Worm (Caenorhabditis elegans) whole organism, young adult: ENCODE measurements around the gene valv-1.
A peak's percentile ranks its signal among the peaks of the same experiment; 100 is the strongest.

ENCODE experiments used
- B0336.3 ChIP-seq: fragments of 200-800 bp; sonication (Bioruptor generic); IDR thresholded peaks from 2 replicates; pipeline ENCODE4 v1.3.6; 2022; ENCODE audit warnings: missing genetic modification characterization, missing compliant biosample characterization
- C17E4.6 ChIP-seq: fragments of 200-800 bp; sonication (Bioruptor generic); IDR thresholded peaks from 2 replicates; pipeline ENCODE4 v1.3.6; 2022; ENCODE audit warnings: missing genetic modification reagents, missing genetic modification characterization, missing compliant biosample characterization
- F37B4.10 ChIP-seq: fragments of 200-800 bp; sonication (Bioruptor generic); IDR thresholded peaks from 2 replicates; pipeline ENCODE4 v1.3.6; 2022; ENCODE audit warnings: missing genetic modification characterization, missing compliant biosample characterization
- F39B2.1 ChIP-seq: fragments of 200-800 bp; sonication (Bioruptor generic); IDR thresholded peaks from 2 replicates; pipeline ENCODE4 v1.3.6; 2022; ENCODE audit warnings: missing genetic modification reagents, missing genetic modification characterization, missing compliant biosample characterization
- F49E8.2 ChIP-seq: sonication (generic microtip); optimal IDR thresholded peaks from 3 replicates; lab custom pipeline; 2017; ENCODE audit warnings: missing genetic modification characterization, mild to moderate bottlenecking, missing compliant biosample characterization, antibody characterized with exemption, moderate library complexity; ENCODE audit not compliant: insufficient read depth
- F57C9.4 ChIP-seq: sonication (generic microtip); optimal IDR thresholded peaks from 2 replicates; lab custom pipeline; 2017; ENCODE audit warnings: mild to moderate bottlenecking, missing genetic modification characterization, missing compliant biosample characterization
- T07F8.4 ChIP-seq: sonication (generic microtip); optimal IDR thresholded peaks from 2 replicates; lab custom pipeline; 2016; ENCODE audit warnings: mild to moderate bottlenecking, missing genetic modification characterization, moderate library complexity, missing compliant biosample characterization
- Y53G8AR.9 ChIP-seq: fragments of 200-800 bp; sonication (Bioruptor generic); conservative IDR thresholded peaks from 2 replicates; pipeline ENCODE4 v1.3.6; 2022; ENCODE audit warnings: missing genetic modification reagents, missing genetic modification characterization, missing compliant biosample characterization
- Y79H2A.3 ChIP-seq: fragments of 200-800 bp; sonication (Bioruptor generic); conservative IDR thresholded peaks from 2 replicates; pipeline ENCODE4 v1.3.6; 2022; ENCODE audit warnings: missing genetic modification reagents, missing genetic modification characterization, missing compliant biosample characterization
- Y95B8A.8 ChIP-seq: fragments of 200-800 bp; sonication (Bioruptor generic); IDR thresholded peaks from 2 replicates; pipeline ENCODE4 v1.3.6; 2022; ENCODE audit warnings: missing genetic modification reagents, missing genetic modification characterization, missing compliant biosample characterization
- ZK185.1 ChIP-seq: sonication (generic microtip); optimal IDR thresholded peaks from 2 replicates; lab custom pipeline; 2016; ENCODE audit warnings: mild to moderate bottlenecking, missing genetic modification characterization, missing compliant biosample characterization; ENCODE audit not compliant: poor library complexity, severe bottlenecking
- athp-1 ChIP-seq: sonication (generic microtip); optimal IDR thresholded peaks from 2 replicates; lab custom pipeline; 2017; ENCODE audit warnings: mild to moderate bottlenecking, missing genetic modification characterization, missing compliant biosample characterization
- attf-3 ChIP-seq: fragments of 200-800 bp; sonication (Bioruptor generic); conservative IDR thresholded peaks from 2 replicates; pipeline ENCODE4 v1.3.6; 2022; ENCODE audit warnings: missing genetic modification reagents, missing genetic modification characterization, missing compliant biosample characterization
- attf-5 ChIP-seq: fragments of 200-800 bp; sonication (Bioruptor generic); optimal IDR thresholded peaks from 2 replicates; lab custom pipeline; 2018; ENCODE audit warnings: mild to moderate bottlenecking, missing genetic modification characterization, missing compliant biosample characterization
- attf-6 ChIP-seq: fragments of 200-800 bp; sonication (Bioruptor generic); IDR thresholded peaks from 2 replicates; pipeline ENCODE4 v1.3.6; 2022; ENCODE audit warnings: missing genetic modification reagents, missing genetic modification characterization, missing compliant biosample characterization
- bed-2 ChIP-seq: fragments of 200-800 bp; sonication (Bioruptor generic); IDR thresholded peaks from 2 replicates; pipeline ENCODE4 v1.3.6; 2022; ENCODE audit warnings: missing genetic modification reagents, missing genetic modification characterization, missing compliant biosample characterization
- cebp-1 ChIP-seq, 2 experiments: fragments of 200-800 bp in 1 of 2; sonication (Bioruptor generic) in 1 of 2; sonication (generic microtip) in 1 of 2; IDR thresholded peaks in 1 of 2; optimal IDR thresholded peaks in 1 of 2; 2 replicates each; pipeline versions ENCODE4 v1.3.6 to Lab custom; 2017 to 2022; ENCODE audit warnings: missing compliant biosample characterization in 2 of 2, missing genetic modification characterization in 2 of 2, mild to moderate bottlenecking in 1 of 2, missing genetic modification reagents in 1 of 2, moderate library complexity in 1 of 2
- cebp-2 ChIP-seq: fragments of 200-800 bp; sonication (Bioruptor generic); IDR thresholded peaks from 2 replicates; pipeline ENCODE4 v1.3.6; 2022; ENCODE audit warnings: missing genetic modification characterization, missing compliant biosample characterization
- ceh-40 ChIP-seq: fragments of 200-800 bp; sonication (Bioruptor generic); IDR thresholded peaks from 2 replicates; pipeline ENCODE4 v1.3.6; 2022; ENCODE audit warnings: missing genetic modification characterization, missing compliant biosample characterization
- ceh-79 ChIP-seq: sonication (generic microtip); optimal IDR thresholded peaks from 2 replicates; lab custom pipeline; 2017; ENCODE audit warnings: mild to moderate bottlenecking, missing genetic modification characterization, missing compliant biosample characterization
- egl-44 ChIP-seq: fragments of 200-800 bp; sonication (Bioruptor generic); IDR thresholded peaks from 2 replicates; pipeline ENCODE4 v1.3.6; 2022; ENCODE audit warnings: missing genetic modification reagents, missing genetic modification characterization, missing compliant biosample characterization
- gei-17 ChIP-seq: fragments of 200-800 bp; sonication (Bioruptor generic); optimal IDR thresholded peaks from 2 replicates; lab custom pipeline; 2018; ENCODE audit warnings: mild to moderate bottlenecking, missing genetic modification characterization, missing compliant biosample characterization
- hlh-26 ChIP-seq: fragments of 200-800 bp; sonication (Bioruptor generic); conservative IDR thresholded peaks from 2 replicates; pipeline ENCODE4 v1.3.6; 2022; ENCODE audit warnings: missing genetic modification reagents, missing genetic modification characterization, missing compliant biosample characterization
- hmg-1.2 ChIP-seq: fragments of 200-800 bp; sonication (Bioruptor generic); IDR thresholded peaks from 2 replicates; pipeline ENCODE4 v1.3.6; 2022; ENCODE audit warnings: missing genetic modification reagents, missing genetic modification characterization, missing compliant biosample characterization
- lin-35 ChIP-seq, 3 experiments: fragments of 150-350 bp in 2 of 3; sonication (generic microtip) in 1 of 3; optimal IDR thresholded peaks; 2 replicates each; lab custom pipeline; 2014 to 2018; ENCODE audit warnings: missing biosample characterization in 3 of 3, missing genetic modification characterization in 3 of 3, missing genetic modification reagents in 3 of 3
- lin-54 ChIP-seq: fragments of 200-800 bp; sonication (Bioruptor generic); optimal IDR thresholded peaks from 2 replicates; lab custom pipeline; 2018; ENCODE audit warnings: mild to moderate bottlenecking, missing genetic modification characterization, missing compliant biosample characterization
- lsl-1 ChIP-seq: fragments of 200-800 bp; sonication (Bioruptor generic); optimal IDR thresholded peaks from 2 replicates; lab custom pipeline; 2018; ENCODE audit warnings: mild to moderate bottlenecking, missing genetic modification characterization, moderate library complexity, missing compliant biosample characterization
- madf-3 ChIP-seq: fragments of 200-800 bp; sonication (Bioruptor generic); IDR thresholded peaks from 2 replicates; pipeline ENCODE4 v1.3.6; 2022; ENCODE audit warnings: missing genetic modification reagents, missing genetic modification characterization, missing compliant biosample characterization
- madf-8 ChIP-seq: fragments of 200-800 bp; sonication (Bioruptor generic); conservative IDR thresholded peaks from 2 replicates; pipeline ENCODE4 v1.3.6; 2022; ENCODE audit warnings: missing genetic modification reagents, missing genetic modification characterization, missing compliant biosample characterization
- mcd-1 ChIP-seq: fragments of 200-800 bp; sonication (Bioruptor generic); IDR thresholded peaks from 2 replicates; pipeline ENCODE4 v1.3.6; 2022; ENCODE audit warnings: missing genetic modification reagents, missing genetic modification characterization, missing compliant biosample characterization
- mes-4 ChIP-seq: sonication (generic microtip); optimal IDR thresholded peaks from 2 replicates; lab custom pipeline; 2016; ENCODE audit warnings: missing genotype, missing genetic modification characterization, missing compliant biosample characterization
- pbrm-1 ChIP-seq: fragments of 200-800 bp; sonication (Bioruptor generic); IDR thresholded peaks from 2 replicates; pipeline ENCODE4 v1.3.6; 2022; ENCODE audit warnings: missing genetic modification reagents, missing genetic modification characterization, missing compliant biosample characterization
- rec-8 ChIP-seq, 2 experiments: sonication (generic microtip); optimal IDR thresholded peaks; 2 replicates each; lab custom pipeline; 2016; ENCODE audit warnings: mild to moderate bottlenecking in 2 of 2, missing genetic modification characterization in 2 of 2, missing genetic modification reagents in 2 of 2, missing genotype in 2 of 2, missing biosample characterization in 1 of 2, missing compliant biosample characterization in 1 of 2, moderate library complexity in 1 of 2
- sdz-38 ChIP-seq: sonication (generic microtip); optimal IDR thresholded peaks from 2 replicates; lab custom pipeline; 2016; ENCODE audit warnings: missing genotype, missing genetic modification characterization, missing compliant biosample characterization
- tbp1 ChIP-seq: fragments of 200-800 bp; sonication (Bioruptor generic); optimal IDR thresholded peaks from 2 replicates; lab custom pipeline; 2018; ENCODE audit warnings: mild to moderate bottlenecking, missing genetic modification characterization, missing compliant biosample characterization
- tlf-1 ChIP-seq: fragments of 200-800 bp; sonication (Bioruptor generic); optimal IDR thresholded peaks from 2 replicates; lab custom pipeline; 2018; ENCODE audit warnings: mild to moderate bottlenecking, missing genetic modification characterization, missing compliant biosample characterization
- ztf-18 ChIP-seq: sonication (generic microtip); optimal IDR thresholded peaks from 2 replicates; lab custom pipeline; 2016; ENCODE audit warnings: missing genotype, mild to moderate bottlenecking, missing genetic modification characterization, missing compliant biosample characterization
- ztf-25 ChIP-seq: fragments of 200-800 bp; sonication (Bioruptor generic); IDR thresholded peaks from 2 replicates; pipeline ENCODE4 v1.3.6; 2022; ENCODE audit warnings: missing genetic modification reagents, missing genetic modification characterization, missing compliant biosample characterization

valv-1 gene

DNA sequence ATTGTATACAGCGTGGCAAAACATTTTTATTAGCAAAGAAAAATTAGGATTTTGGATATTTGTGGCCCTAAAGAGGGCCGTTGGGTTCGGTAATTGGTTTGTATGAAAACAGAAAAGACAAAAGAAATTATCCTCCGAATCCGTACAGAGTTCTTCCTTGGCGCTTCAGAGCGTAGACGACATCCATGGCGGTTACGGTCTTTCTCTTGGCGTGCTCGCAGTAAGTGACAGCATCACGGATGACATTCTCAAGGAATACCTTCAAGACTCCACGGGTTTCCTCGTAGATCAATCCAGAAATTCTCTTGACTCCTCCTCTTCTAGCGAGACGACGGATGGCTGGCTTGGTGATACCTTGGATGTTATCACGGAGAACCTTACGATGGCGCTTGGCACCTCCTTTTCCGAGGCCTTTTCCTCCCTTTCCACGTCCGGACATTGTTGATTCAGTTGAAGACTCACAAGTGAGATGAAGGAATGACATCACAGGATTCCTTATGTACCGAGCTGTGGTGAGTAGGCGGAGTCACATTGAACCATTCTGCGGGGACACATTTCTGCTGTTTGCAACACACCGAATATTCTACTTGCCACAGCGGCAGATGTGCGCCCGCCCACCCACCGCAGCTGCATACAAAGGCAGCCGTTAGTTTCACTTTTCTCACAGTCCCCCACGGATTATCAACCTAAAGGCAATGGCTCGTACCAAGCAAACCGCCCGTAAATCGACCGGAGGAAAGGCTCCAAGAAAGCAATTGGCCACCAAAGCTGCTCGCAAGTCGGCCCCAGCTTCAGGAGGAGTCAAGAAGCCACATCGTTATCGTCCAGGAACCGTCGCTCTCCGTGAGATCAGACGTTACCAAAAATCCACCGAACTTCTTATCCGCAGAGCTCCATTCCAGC, 42.7 kb upstream of the valv-1 start, which contains the start of the genes his-60 and his-59 (continued):
- TF ChIP-seq ztf-25 (GFP tag; lab: Robert Waterston, UW) (peak; percentile 28; the same call in 1 of the 2 replicates), T07F8.4 (tag; lab: Kevin White, UChicago) (peak; percentile 31), madf-3 (GFP tag; lab: Robert Waterston, UW) (peak; percentile 62; the same call in 1 of the 2 replicates), cebp-1 (GFP tag; IDR thresholded peaks at IDR 0.05; lab: Robert Waterston, UW) (no peak), cebp-1 (tag; optimal IDR thresholded peaks at IDR 0.05; lab: Kevin White, UChicago) (peak; percentile 55), tlf-1 (GFP tag; lab: Kevin White, UChicago) (peak; percentile 76), ceh-40 (GFP tag; lab: Robert Waterston, UW) (peak; percentile 75), mes-4 (tag; lab: Kevin White, UChicago) (peak; percentile 48), F57C9.4 (tag; lab: Kevin White, UChicago) (no peak), lin-35 (GFP tag; optimal IDR thresholded peaks at IDR 0.05; lab: Kevin White, UChicago) (no peak), ceh-79 (no peak), attf-3 (0 out of 2 replicates have a peak, but pooled peaks have one; percentile 7), Y79H2A.3 (GFP tag; lab: Robert Waterston, UW) (peak; percentile 93), F37B4.10 (peak; percentile 61; the same call in 1 of the 2 replicates), F49E8.2 (peak; percentile 91), athp-1 (tag; lab: Kevin White, UChicago) (peak; percentile 48), pbrm-1 (peak; percentile 69; the same call in 1 of the 2 replicates), cebp-2 (GFP tag; lab: Robert Waterston, UW) (0 out of 2 replicates have a peak, but pooled peaks have one; percentile 58), Y95B8A.8 (GFP tag; lab: Robert Waterston, UW) (peak; percentile 82), ZK185.1 (tag; lab: Kevin White, UChicago) (no peak), gei-17 (GFP tag; lab: Kevin White, UChicago) (no peak), Y53G8AR.9 (GFP tag; lab: Robert Waterston, UW) (peak; percentile 85), B0336.3 (GFP tag; lab: Robert Waterston, UW) (peak; percentile 77), mcd-1 (peak; percentile 40; the same call in 1 of the 2 replicates), bed-2 (GFP tag; lab: Robert Waterston, UW) (no peak), F39B2.1 (GFP tag; lab: Robert Waterston, UW) (peak; percentile 99), attf-6 (GFP tag; lab: Robert Waterston, UW) (peak; percentile 81), sdz-38 (tag; lab: Kevin White, UChicago) (no peak), C17E4.6 (GFP tag; lab: Robert Waterston, UW) (0 out of 2 replicates have a peak, but pooled peaks have one; percentile 18), lsl-1 (GFP tag; lab: Kevin White, UChicago) (peak; percentile 59), hlh-26 (no peak), lin-54 (GFP tag; lab: Kevin White, UChicago) (peak; percentile 44), madf-8 (GFP tag; lab: Robert Waterston, UW) (no peak; the same call in 1 of the 2 replicates), rec-8 (tag; optimal IDR thresholded peaks at IDR 0.05; lab: Kevin White, UChicago) (peak in 1 of 2 experiments; percentile 77), hmg-1.2 (GFP tag; lab: Robert Waterston, UW) (peak; percentile 41; the same call in 1 of the 2 replicates), egl-44 (GFP tag; lab: Robert Waterston, UW) (peak; percentile 88), tbp1 (peak; percentile 67), ztf-18 (tag; lab: Kevin White, UChicago) (peak; percentile 35), attf-5 (peak; percentile 9)
